Fruit fly (Drosophila melanogaster) whole organism, adult: Measurements from ENCODE around the gene hob.

Source experiments
- CG11617 ChIP-seq: fragments of 200-800 bp; sonication (Bioruptor generic); optimal IDR thresholded peaks from 2 replicates; lab custom pipeline; 2017; ENCODE audit warnings: mild to moderate bottlenecking, missing biosample characterization, missing genetic modification reagents, missing genetic modification characterization
- CG12768 ChIP-seq: fragments of 200-800 bp; sonication (Bioruptor generic); optimal IDR thresholded peaks from 2 replicates; lab custom pipeline; 2017; ENCODE audit warnings: missing biosample characterization, missing genetic modification characterization, mild to moderate bottlenecking, moderate library complexity, missing genetic modification reagents
- CG14711 ChIP-seq: fragments of 200-800 bp; sonication (Bioruptor generic); optimal IDR thresholded peaks from 2 replicates; lab custom pipeline; 2018; ENCODE audit warnings: missing biosample characterization, mild to moderate bottlenecking, missing genetic modification characterization, moderate library complexity
- CG1620 ChIP-seq: fragments of 200-800 bp; sonication (Bioruptor generic); optimal IDR thresholded peaks from 2 replicates; lab custom pipeline; 2016; ENCODE audit warnings: missing biosample characterization, missing genetic modification characterization
- CG33017 ChIP-seq: fragments of 200-800 bp; sonication (Bioruptor generic); optimal IDR thresholded peaks from 2 replicates; lab custom pipeline; 2018; ENCODE audit warnings: missing biosample characterization, mild to moderate bottlenecking, missing genetic modification characterization, moderate library complexity
- CG5204 ChIP-seq: fragments of 200-800 bp; sonication (Bioruptor generic); optimal IDR thresholded peaks from 2 replicates; lab custom pipeline; 2016; ENCODE audit warnings: missing biosample characterization, missing genetic modification characterization
- CG7045 ChIP-seq: fragments of 200-800 bp; sonication (Bioruptor generic); optimal IDR thresholded peaks from 2 replicates; lab custom pipeline; 2017; ENCODE audit warnings: missing biosample characterization, mild to moderate bottlenecking, missing genetic modification characterization
- CG7101 ChIP-seq: fragments of 200-800 bp; sonication (Bioruptor generic); optimal IDR thresholded peaks from 2 replicates; lab custom pipeline; 2018; ENCODE audit warnings: missing biosample characterization, mild to moderate bottlenecking, missing genetic modification characterization, moderate library complexity
- Clk ChIP-seq: fragments of 200-800 bp; sonication (Bioruptor generic); optimal IDR thresholded peaks from 2 replicates; lab custom pipeline; 2017; ENCODE audit warnings: missing biosample characterization, missing genetic modification characterization
- Crg-1 ChIP-seq: fragments of 200-800 bp; sonication (Bioruptor generic); optimal IDR thresholded peaks from 2 replicates; lab custom pipeline; 2016; ENCODE audit warnings: missing biosample characterization, missing genetic modification characterization
- Hr96 ChIP-seq: fragments of 200-800 bp; sonication (Bioruptor generic); optimal IDR thresholded peaks from 2 replicates; lab custom pipeline; 2016; ENCODE audit warnings: missing biosample characterization, missing genetic modification characterization
- Mnt ChIP-seq: fragments of 200-800 bp; sonication (Bioruptor generic); optimal IDR thresholded peaks from 2 replicates; lab custom pipeline; 2016; ENCODE audit warnings: missing biosample characterization, mild to moderate bottlenecking, missing genetic modification characterization
- bab1 ChIP-seq: fragments of 200-800 bp; sonication (Bioruptor generic); optimal IDR thresholded peaks from 3 replicates; lab custom pipeline; 2019; ENCODE audit warnings: missing biosample characterization, mild to moderate bottlenecking, missing genetic modification characterization, moderate library complexity
- cic ChIP-seq: fragments of 200-800 bp; sonication (Bioruptor generic); optimal IDR thresholded peaks from 2 replicates; lab custom pipeline; 2017; ENCODE audit warnings: missing biosample characterization, mild to moderate bottlenecking, missing genetic modification characterization, moderate library complexity
- cnc ChIP-seq, 2 experiments: fragments of >200 bp; optimal IDR thresholded peaks; 2 replicates each; lab custom pipeline; 2017
- kay ChIP-seq: fragments of 200-800 bp; sonication (Bioruptor generic); peaks from one replicate; lab custom pipeline; 2016; ENCODE audit warnings: missing biosample characterization, missing genetic modification characterization, borderline replicate concordance
- ovo ChIP-seq: fragments of 200-800 bp; sonication (Bioruptor generic); optimal IDR thresholded peaks from 2 replicates; lab custom pipeline; 2016; ENCODE audit warnings: missing biosample characterization, missing genetic modification characterization
- pad ChIP-seq: fragments of 200-800 bp; sonication (Bioruptor generic); optimal IDR thresholded peaks from 3 replicates; lab custom pipeline; 2017; ENCODE audit warnings: missing biosample characterization, missing genetic modification characterization, mild to moderate bottlenecking, moderate library complexity, missing genetic modification reagents
- tj ChIP-seq: fragments of 200-800 bp; sonication (Bioruptor generic); optimal IDR thresholded peaks from 3 replicates; lab custom pipeline; 2017; ENCODE audit warnings: missing biosample characterization, mild to moderate bottlenecking, missing genetic modification characterization, moderate library complexity
- toe ChIP-seq: fragments of 200-800 bp; sonication (Bioruptor generic); optimal IDR thresholded peaks from 2 replicates; lab custom pipeline; 2016; ENCODE audit warnings: missing biosample characterization, missing genetic modification characterization

hob gene

DNA sequence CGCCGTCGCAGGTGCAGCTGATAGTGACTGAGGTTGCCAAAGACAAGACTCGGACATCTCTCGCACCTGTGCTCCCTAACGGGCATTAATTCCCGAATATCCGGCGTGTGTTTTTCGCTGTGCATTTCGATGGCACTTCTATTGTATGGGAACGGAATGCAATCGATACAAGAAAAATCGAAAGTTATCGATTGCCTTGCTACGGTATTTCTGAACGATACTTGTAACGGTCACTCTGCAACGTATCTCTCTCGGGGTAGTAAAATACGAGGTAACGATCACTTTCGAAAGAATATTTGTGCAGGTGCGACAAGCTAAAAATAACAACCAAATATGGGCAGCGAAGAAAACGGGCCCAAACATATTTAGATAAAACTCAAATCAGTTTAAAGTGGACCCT is 53.8 kb downstream of the hob start, which contains the start of gene CG32280:
Gene CG32280 (plus strand): TSS at position 231 of the 400 bp plus-strand sequence.
- TF ChIP-seq bab1 (GFP tag; lab: Kevin White, UChicago) (peak; percentile 60), cic (GFP tag; lab: Kevin White, UChicago) (peak; percentile 17), tj (no peak), ovo (GFP tag; lab: Kevin White, UChicago) (peak; percentile 39), Crg-1 (peak; percentile 57), cnc (optimal IDR thresholded peaks at IDR 0.05; lab: Kevin White, UChicago) (no peak), CG11617 (peak; percentile 19), CG14711 (tag; lab: Kevin White, UChicago) (no peak), CG5204 (no peak), kay (no peak), CG1620 (GFP tag; lab: Kevin White, UChicago) (no peak), Mnt (GFP tag; lab: Kevin White, UChicago) (peak; percentile 30), toe (GFP tag; lab: Kevin White, UChicago) (no peak), CG7101 (tag; lab: Kevin White, UChicago) (peak; percentile 10)

DNA sequence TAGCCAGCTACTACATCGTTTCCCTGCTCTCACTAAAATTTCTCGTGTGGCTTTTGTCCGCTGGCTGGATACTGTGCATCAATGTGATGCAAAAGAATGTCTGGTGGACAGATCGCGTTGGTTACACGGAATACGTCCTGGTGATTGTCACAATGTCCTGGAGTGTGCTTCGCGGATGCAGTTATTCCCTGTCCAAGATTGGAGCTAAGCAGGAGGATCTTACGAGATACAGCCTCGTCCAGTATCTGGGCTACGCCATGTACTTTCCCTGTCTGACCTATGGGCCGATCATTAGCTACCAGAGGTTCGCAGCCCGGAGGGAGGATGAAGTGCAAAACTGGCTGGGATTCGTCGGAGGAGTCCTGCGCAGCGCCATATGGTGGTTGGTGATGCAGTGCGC is 56.1 kb downstream of the hob start:
- TF ChIP-seq tj: no peak
- TF ChIP-seq toe (GFP tag; lab: Kevin White, UChicago): no peak
- TF ChIP-seq CG7101 (tag; lab: Kevin White, UChicago): no peak
- no peak for TF ChIP-seq Clk
- no peak for TF ChIP-seq Mnt (GFP tag; lab: Kevin White, UChicago)
- no peak for TF ChIP-seq ovo (GFP tag; lab: Kevin White, UChicago)
- TF ChIP-seq CG5204: no peak
- no peak for TF ChIP-seq pad (GFP tag; lab: Kevin White, UChicago)
- TF ChIP-seq CG1620 (GFP tag; lab: Kevin White, UChicago): no peak
- TF ChIP-seq kay: no peak

DNA sequence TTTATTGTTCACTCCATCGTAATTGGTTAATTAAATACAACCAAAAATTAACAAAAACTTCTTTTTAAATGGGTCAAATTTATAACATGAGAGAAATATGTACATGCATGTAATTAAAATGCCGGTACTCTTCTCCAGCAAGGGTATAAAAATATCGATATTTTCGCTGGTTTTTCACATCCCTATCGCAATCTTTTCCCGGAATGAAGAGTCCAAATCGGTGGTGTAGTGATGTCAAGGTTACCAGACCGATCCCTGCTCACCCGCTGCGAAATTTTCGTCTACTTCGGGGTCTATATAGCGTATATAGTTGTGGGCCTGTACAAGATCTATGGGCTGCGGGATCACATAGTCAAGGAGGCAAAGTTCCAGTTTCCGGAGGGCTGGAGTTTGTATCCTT is 56.8 kb downstream of the hob start, which contains the start of gene rasp:
Gene rasp (plus strand): TSS at position 213 of the 400 bp plus-strand sequence.
- no peak for TF ChIP-seq Hr96 (GFP tag; lab: Kevin White, UChicago)
- no peak for TF ChIP-seq Crg-1
- no peak for TF ChIP-seq ovo (GFP tag; lab: Kevin White, UChicago)
- TF ChIP-seq CG5204: no peak
- TF ChIP-seq CG7101 (tag; lab: Kevin White, UChicago): no peak
- TF ChIP-seq CG12768: no peak
- TF ChIP-seq pad (GFP tag; lab: Kevin White, UChicago): no peak
- no peak for TF ChIP-seq bab1 (GFP tag; lab: Kevin White, UChicago)
- TF ChIP-seq toe (GFP tag; lab: Kevin White, UChicago): no peak
- TF ChIP-seq CG33017 (tag; lab: Kevin White, UChicago): no peak
- TF ChIP-seq CG7045 (GFP tag; lab: Kevin White, UChicago): no peak
- TF ChIP-seq kay: no peak
- no peak for TF ChIP-seq cic (GFP tag; lab: Kevin White, UChicago)
- TF ChIP-seq Mnt (GFP tag; lab: Kevin White, UChicago): no peak
- TF ChIP-seq tj: no peak
- no peak for TF ChIP-seq Clk
